Worm (Caenorhabditis elegans): Measurements from ENCODE around the gene npp-26.

- TF ChIP-seq unc-130 (GFP tag; optimal IDR thresholded peaks at IDR 0.05) (no peak), nhr-25 (tag; optimal IDR thresholded peaks at IDR 0.05; ENCODE audit: borderline replicate concordance, insufficient read depth) (no peak), mdt-29 (GFP tag; IDR thresholded peaks at IDR 0.05) (no peak), ces-1 (GFP tag; optimal IDR thresholded peaks at IDR 0.05) (no peak), nhr-48 (tag; optimal IDR thresholded peaks at IDR 0.05) (no peak)
Measured at ce11 chrIV:4806486-4806885, 42.0 kb downstream of the npp-26 start, which contains the start of gene dpf-5.
